Worm (Caenorhabditis elegans) whole organism, young adult: ENCODE results near the gene C10C6.13.

Source experiments
- D2030.7 ChIP-seq: fragments of 200-800 bp; sonication (Bioruptor generic); IDR thresholded peaks from 2 replicates; pipeline ENCODE4 v1.3.6; 2022; ENCODE audit warnings: missing genetic modification reagents, missing genetic modification characterization, missing compliant biosample characterization
- F23B12.7 ChIP-seq: sonication (generic microtip); optimal IDR thresholded peaks from 2 replicates; lab custom pipeline; 2017; ENCODE audit warnings: missing genetic modification characterization, mild to moderate bottlenecking, missing compliant biosample characterization, antibody characterized with exemption, moderate library complexity; ENCODE audit not compliant: insufficient read depth
- F33H1.4 ChIP-seq: fragments of 200-800 bp; sonication (Bioruptor generic); IDR thresholded peaks from 2 replicates; pipeline ENCODE4 v1.3.6; 2022; ENCODE audit warnings: missing genetic modification reagents, missing genetic modification characterization, missing compliant biosample characterization
- F37B4.10 ChIP-seq: fragments of 200-800 bp; sonication (Bioruptor generic); IDR thresholded peaks from 2 replicates; pipeline ENCODE4 v1.3.6; 2022; ENCODE audit warnings: missing genetic modification characterization, missing compliant biosample characterization
- F52B5.7 ChIP-seq: sonication (generic microtip); optimal IDR thresholded peaks from 2 replicates; lab custom pipeline; 2016; ENCODE audit warnings: mild to moderate bottlenecking, missing genetic modification characterization, missing compliant biosample characterization
- F57C9.4 ChIP-seq: sonication (generic microtip); optimal IDR thresholded peaks from 2 replicates; lab custom pipeline; 2017; ENCODE audit warnings: mild to moderate bottlenecking, missing genetic modification characterization, missing compliant biosample characterization
- T07F8.4 ChIP-seq: sonication (generic microtip); optimal IDR thresholded peaks from 2 replicates; lab custom pipeline; 2016; ENCODE audit warnings: mild to moderate bottlenecking, missing genetic modification characterization, moderate library complexity, missing compliant biosample characterization
- Y56A3A.18 ChIP-seq: fragments of 200-800 bp; sonication (Bioruptor generic); IDR thresholded peaks from 2 replicates; pipeline ENCODE4 v1.3.6; 2022; ENCODE audit warnings: missing genetic modification reagents, missing genetic modification characterization, missing compliant biosample characterization
- Y79H2A.3 ChIP-seq: fragments of 200-800 bp; sonication (Bioruptor generic); conservative IDR thresholded peaks from 2 replicates; pipeline ENCODE4 v1.3.6; 2022; ENCODE audit warnings: missing genetic modification reagents, missing genetic modification characterization, missing compliant biosample characterization
- akir-1 ChIP-seq: fragments of 200-800 bp; sonication (Bioruptor generic); optimal IDR thresholded peaks from 2 replicates; lab custom pipeline; 2018; ENCODE audit warnings: mild to moderate bottlenecking, missing genetic modification characterization, moderate library complexity, missing compliant biosample characterization
- cebp-2 ChIP-seq: fragments of 200-800 bp; sonication (Bioruptor generic); IDR thresholded peaks from 2 replicates; pipeline ENCODE4 v1.3.6; 2022; ENCODE audit warnings: missing genetic modification characterization, missing compliant biosample characterization
- efl-1 ChIP-seq: fragments of 150-350 bp; optimal IDR thresholded peaks from 2 replicates; lab custom pipeline; 2014; ENCODE audit warnings: missing biosample characterization, missing genetic modification reagents, missing genetic modification characterization
- ekl-4 ChIP-seq: fragments of 200-800 bp; sonication (Bioruptor generic); IDR thresholded peaks from 2 replicates; pipeline ENCODE4 v1.3.6; 2022; ENCODE audit warnings: missing genetic modification reagents, missing genetic modification characterization, missing compliant biosample characterization
- hlh-26 ChIP-seq: fragments of 200-800 bp; sonication (Bioruptor generic); conservative IDR thresholded peaks from 2 replicates; pipeline ENCODE4 v1.3.6; 2022; ENCODE audit warnings: missing genetic modification reagents, missing genetic modification characterization, missing compliant biosample characterization
- hsf-1 ChIP-seq: fragments of 200-800 bp; sonication (Bioruptor generic); IDR thresholded peaks from 2 replicates; pipeline ENCODE4 v1.3.6; 2022; ENCODE audit warnings: missing genetic modification reagents, missing genetic modification characterization, missing compliant biosample characterization
- lin-35 ChIP-seq, 3 experiments: fragments of 150-350 bp in 2 of 3; sonication (generic microtip) in 1 of 3; optimal IDR thresholded peaks; 2 replicates each; lab custom pipeline; 2014 to 2018; ENCODE audit warnings: missing biosample characterization in 3 of 3, missing genetic modification characterization in 3 of 3, missing genetic modification reagents in 3 of 3
- lsl-1 ChIP-seq: fragments of 200-800 bp; sonication (Bioruptor generic); optimal IDR thresholded peaks from 2 replicates; lab custom pipeline; 2018; ENCODE audit warnings: mild to moderate bottlenecking, missing genetic modification characterization, moderate library complexity, missing compliant biosample characterization
- madf-10 ChIP-seq: sonication (generic microtip); optimal IDR thresholded peaks from 2 replicates; lab custom pipeline; 2016; ENCODE audit warnings: mild to moderate bottlenecking, missing genetic modification characterization, missing compliant biosample characterization
- madf-6 ChIP-seq: fragments of 200-800 bp; sonication (Bioruptor generic); IDR thresholded peaks from 2 replicates; pipeline ENCODE4 v1.3.6; 2022; ENCODE audit warnings: missing genetic modification reagents, missing genetic modification characterization, missing compliant biosample characterization
- madf-8 ChIP-seq: fragments of 200-800 bp; sonication (Bioruptor generic); conservative IDR thresholded peaks from 2 replicates; pipeline ENCODE4 v1.3.6; 2022; ENCODE audit warnings: missing genetic modification reagents, missing genetic modification characterization, missing compliant biosample characterization
- mel-28 ChIP-seq: sonication (generic microtip); optimal IDR thresholded peaks from 2 replicates; lab custom pipeline; 2016; ENCODE audit warnings: borderline replicate concordance, mild to moderate bottlenecking, missing genetic modification characterization, missing compliant biosample characterization
- nfya-1 ChIP-seq: sonication (generic microtip); optimal IDR thresholded peaks from 2 replicates; lab custom pipeline; 2017; ENCODE audit warnings: antibody characterized with exemption, missing compliant biosample characterization, missing genetic modification characterization, borderline replicate concordance; ENCODE audit not compliant: insufficient read depth
- nfya-2 ChIP-seq: fragments of 200-800 bp; sonication (Bioruptor generic); IDR thresholded peaks from 2 replicates; pipeline ENCODE4 v1.3.6; 2022; ENCODE audit warnings: missing genetic modification reagents, missing genetic modification characterization, missing compliant biosample characterization
- nhr-120 ChIP-seq: fragments of 200-800 bp; sonication (Bioruptor generic); IDR thresholded peaks from 2 replicates; pipeline ENCODE4 v1.3.6; 2022; ENCODE audit warnings: missing genetic modification characterization, missing compliant biosample characterization
- nhr-80 ChIP-seq: sonication (generic microtip); optimal IDR thresholded peaks from 2 replicates; lab custom pipeline; 2016; ENCODE audit warnings: missing genetic modification characterization, missing compliant biosample characterization
- repo-1 ChIP-seq: sonication (generic microtip); optimal IDR thresholded peaks from 2 replicates; lab custom pipeline; 2017; ENCODE audit warnings: mild to moderate bottlenecking, missing genetic modification characterization, missing compliant biosample characterization
- rpc-1 ChIP-seq, 2 experiments: fragments of 150-350 bp in 1 of 2; sonication (generic microtip) in 1 of 2; optimal IDR thresholded peaks; 2 replicates each; lab custom pipeline; 2014 to 2018; ENCODE audit warnings: missing biosample characterization in 1 of 2, missing genetic modification characterization in 1 of 2, missing genetic modification reagents in 1 of 2, missing genotype in 1 of 2
- snpc-3.4 ChIP-seq: sonication (generic microtip); optimal IDR thresholded peaks from 2 replicates; lab custom pipeline; 2017; ENCODE audit warnings: missing genetic modification characterization, mild to moderate bottlenecking, missing compliant biosample characterization, antibody characterized with exemption, moderate library complexity, missing genotype, missing genetic modification reagents
- snpc-4 ChIP-seq, 5 experiments: fragments of 150-350 bp in 1 of 5; sonication (generic microtip) in 4 of 5; optimal IDR thresholded peaks; 2 replicates each; lab custom pipeline; 2014 to 2018; ENCODE audit warnings: missing genetic modification characterization in 5 of 5, missing biosample characterization in 3 of 5, antibody characterized with exemption in 2 of 5, mild to moderate bottlenecking in 2 of 5, missing compliant biosample characterization in 2 of 5, missing genotype in 2 of 5, moderate library complexity in 2 of 5, missing genetic modification reagents in 1 of 5
- tlf-1 ChIP-seq: fragments of 200-800 bp; sonication (Bioruptor generic); optimal IDR thresholded peaks from 2 replicates; lab custom pipeline; 2018; ENCODE audit warnings: mild to moderate bottlenecking, missing genetic modification characterization, missing compliant biosample characterization
- unc-62 ChIP-seq: fragments of 150-350 bp; optimal IDR thresholded peaks from 2 replicates; lab custom pipeline; 2014; ENCODE audit warnings: missing biosample characterization, missing genetic modification reagents, missing genetic modification characterization
- xnd-1 ChIP-seq: sonication (generic microtip); optimal IDR thresholded peaks from 2 replicates; lab custom pipeline; 2016; ENCODE audit warnings: missing genotype, missing genetic modification reagents, missing genetic modification characterization, missing compliant biosample characterization
- ztf-18 ChIP-seq: sonication (generic microtip); optimal IDR thresholded peaks from 2 replicates; lab custom pipeline; 2016; ENCODE audit warnings: missing genotype, mild to moderate bottlenecking, missing genetic modification characterization, missing compliant biosample characterization
- ztf-25 ChIP-seq: fragments of 200-800 bp; sonication (Bioruptor generic); IDR thresholded peaks from 2 replicates; pipeline ENCODE4 v1.3.6; 2022; ENCODE audit warnings: missing genetic modification reagents, missing genetic modification characterization, missing compliant biosample characterization
- ztf-3 ChIP-seq: fragments of 200-800 bp; sonication (Bioruptor generic); optimal IDR thresholded peaks from 2 replicates; lab custom pipeline; 2018; ENCODE audit warnings: mild to moderate bottlenecking, missing genetic modification characterization, missing compliant biosample characterization

Gene C10C6.13

ce11 chrIV:11469698-11470591 is at the start of gene C10C6.13, which contains the start of gene wht-2:
C10C6.13 (minus strand) TSS chrIV:11469748.
wht-2 (plus strand) TSS chrIV:11470436.
- TF ChIP-seq repo-1 (no peak), xnd-1 (tag; lab: Kevin White, UChicago) (peak; percentile 71), F33H1.4 (peak; percentile 80), lsl-1 (GFP tag; lab: Kevin White, UChicago) (peak; percentile 86), nhr-80 (tag; lab: Kevin White, UChicago) (peak; percentile 29), F37B4.10 (no peak), madf-6 (GFP tag; lab: Robert Waterston, UW) (peak; percentile 71)

ce11 chrIV:11510664-11511063 is 41.1 kb upstream of the C10C6.13 start, which contains the start of gene M04B2.6:
M04B2.6 (minus strand) TSS chrIV:11510764.
- TF ChIP-seq madf-8 (GFP tag; lab: Robert Waterston, UW) (no peak), snpc-3.4 (tag; lab: Kevin White, UChicago) (no peak), Y79H2A.3 (GFP tag; lab: Robert Waterston, UW) (no peak), F57C9.4 (tag; lab: Kevin White, UChicago) (no peak), F23B12.7 (tag; lab: Kevin White, UChicago) (no peak), repo-1 (no peak), madf-10 (no peak), lin-35 (GFP tag; optimal IDR thresholded peaks at IDR 0.05; lab: Kevin White, UChicago) (no peak), F52B5.7 (no peak), cebp-2 (GFP tag; lab: Robert Waterston, UW) (no peak), efl-1 (GFP tag; lab: Kevin White, UChicago) (no peak), nfya-2 (GFP tag; lab: Robert Waterston, UW) (no peak), T07F8.4 (no peak), nfya-1 (tag; lab: Kevin White, UChicago) (no peak), akir-1 (GFP tag; lab: Kevin White, UChicago) (no peak)
- TF ChIP-seq, all 124 proteins: peak for 0

ce11 chrIV:11504416-11504815 is 34.9 kb upstream of the C10C6.13 start, which contains the start of gene twk-25:
twk-25 (plus strand) TSS chrIV:11504716.
- no peak for TF ChIP-seq F33H1.4
- TF ChIP-seq ztf-25 (GFP tag; lab: Robert Waterston, UW), result no peak
- TF ChIP-seq unc-62 (GFP tag; lab: Kevin White, UChicago), result no peak
- no peak for TF ChIP-seq D2030.7 (GFP tag; lab: Robert Waterston, UW)
- no peak for TF ChIP-seq ztf-18 (tag; lab: Kevin White, UChicago)
- TF ChIP-seq hsf-1, result no peak
- TF ChIP-seq nhr-120 (GFP tag; lab: Robert Waterston, UW), result no peak
- TF ChIP-seq ekl-4 (GFP tag; lab: Robert Waterston, UW), result no peak
- no peak for TF ChIP-seq mel-28 (tag; lab: Kevin White, UChicago)
- no peak for TF ChIP-seq Y56A3A.18

- TF ChIP-seq snpc-4 (GFP tag; optimal IDR thresholded peaks at IDR 0.05; lab: Kevin White, UChicago), result no peak
- no peak for TF ChIP-seq snpc-4 (tag; optimal IDR thresholded peaks at IDR 0.05; lab: Kevin White, UChicago)
- TF ChIP-seq ztf-3, result no peak
- TF ChIP-seq hlh-26 (GFP tag; lab: Robert Waterston, UW), result no peak
- no peak for TF ChIP-seq rpc-1 (optimal IDR thresholded peaks at IDR 0.05; lab: Kevin White, UChicago)
- no peak for TF ChIP-seq rpc-1 (tag; optimal IDR thresholded peaks at IDR 0.05; lab: Kevin White, UChicago)
- TF ChIP-seq tlf-1 (GFP tag; lab: Kevin White, UChicago), result no peak
- no peak for TF ChIP-seq repo-1
- TF ChIP-seq snpc-3.4 (tag; lab: Kevin White, UChicago), result no peak
These were observed 34.1 kb upstream of the C10C6.13 start for ce11 chrIV:11503654-11504053.
